Fruit fly (Drosophila melanogaster) whole organism, embryonic: Measurements from ENCODE around the gene CG5157.

ENCODE experiments used
- BEAF-32 ChIP-seq: fragments of 200-800 bp; sonication (Bioruptor generic); optimal IDR thresholded peaks from 3 replicates; lab custom pipeline; 2017; ENCODE audit warnings: missing biosample characterization, missing genetic modification characterization, mild to moderate bottlenecking, moderate library complexity, missing genetic modification reagents
- CG10147 ChIP-seq: fragments of 200-800 bp; sonication (Bioruptor generic); optimal IDR thresholded peaks from 2 replicates; lab custom pipeline; 2019; ENCODE audit warnings: missing biosample characterization, mild to moderate bottlenecking, missing genetic modification characterization, moderate library complexity
- CG10462 ChIP-seq: fragments of 200-800 bp; sonication (Bioruptor generic); optimal IDR thresholded peaks from 2 replicates; lab custom pipeline; 2016; ENCODE audit warnings: missing biosample characterization, missing genetic modification characterization
- CG11398 ChIP-seq: fragments of 200-800 bp; sonication (Bioruptor generic); optimal IDR thresholded peaks from 2 replicates; lab custom pipeline; 2016; ENCODE audit warnings: missing biosample characterization, missing genetic modification characterization
- CG13287 ChIP-seq: fragments of 200-800 bp; sonication (Bioruptor generic); IDR thresholded peaks from 2 replicates; pipeline ENCODE4 v1.3.6; 2022; ENCODE audit warnings: missing biosample characterization, missing genetic modification characterization; ENCODE audit not compliant: partially characterized antibody
- CG13894 ChIP-seq: fragments of 200-800 bp; sonication (Bioruptor generic); optimal IDR thresholded peaks from 3 replicates; lab custom pipeline; 2018; ENCODE audit warnings: missing biosample characterization, mild to moderate bottlenecking, missing genetic modification characterization, moderate library complexity
- CG2120 ChIP-seq: fragments of 200-800 bp; sonication (Bioruptor generic); optimal IDR thresholded peaks from 3 replicates; lab custom pipeline; 2016; ENCODE audit warnings: missing biosample characterization, missing genetic modification characterization
- CG32532 ChIP-seq: fragments of 200-800 bp; sonication (Bioruptor generic); IDR thresholded peaks from 2 replicates; pipeline ENCODE4 v1.3.6; 2022; ENCODE audit warnings: missing biosample characterization, missing genetic modification characterization
- CG34224 ChIP-seq: fragments of 200-800 bp; sonication (Bioruptor generic); IDR thresholded peaks from 3 replicates; pipeline ENCODE4 v1.3.6; 2022; ENCODE audit warnings: missing biosample characterization, missing genetic modification characterization; ENCODE audit not compliant: partially characterized antibody
- CG4730 ChIP-seq: fragments of 200-800 bp; sonication (Bioruptor generic); IDR thresholded peaks from 2 replicates; pipeline ENCODE4 v1.3.6; 2022; ENCODE audit warnings: missing biosample characterization, missing genetic modification characterization
- CG6175 ChIP-seq: fragments of 200-800 bp; sonication (Bioruptor generic); IDR thresholded peaks from 3 replicates; pipeline ENCODE4 v1.3.6; 2022; ENCODE audit warnings: missing biosample characterization, missing genetic modification characterization
- CG6791 ChIP-seq: fragments of 200-800 bp; sonication (Bioruptor generic); IDR thresholded peaks from 3 replicates; pipeline ENCODE4 v1.3.6; 2022; ENCODE audit warnings: missing biosample characterization, missing genetic modification characterization; ENCODE audit not compliant: partially characterized antibody
- CG7745 ChIP-seq: fragments of 200-800 bp; sonication (Bioruptor generic); optimal IDR thresholded peaks from 2 replicates; lab custom pipeline; 2018; ENCODE audit warnings: missing biosample characterization, mild to moderate bottlenecking, missing genetic modification characterization, moderate library complexity
- CG7987 ChIP-seq: fragments of 200-800 bp; sonication (Bioruptor generic); optimal IDR thresholded peaks from 2 replicates; lab custom pipeline; 2018; ENCODE audit warnings: missing biosample characterization, mild to moderate bottlenecking, missing genetic modification characterization, moderate library complexity
- CG9932 ChIP-seq: fragments of 200-800 bp; sonication (Bioruptor generic); IDR thresholded peaks from 2 replicates; pipeline ENCODE4 v1.3.6; 2022; ENCODE audit warnings: missing biosample characterization, missing genetic modification characterization
- Dp ChIP-seq: fragments of 200-800 bp; sonication (Bioruptor generic); optimal IDR thresholded peaks from 2 replicates; lab custom pipeline; 2018; ENCODE audit warnings: missing biosample characterization, mild to moderate bottlenecking, missing genetic modification characterization, moderate library complexity
- E2f1 ChIP-seq: fragments of 200-800 bp; sonication (Bioruptor generic); IDR thresholded peaks from 2 replicates; pipeline ENCODE4 v1.3.6; 2022; ENCODE audit warnings: missing biosample characterization, missing genetic modification characterization
- Ets97D ChIP-seq: fragments of 200-800 bp; sonication (Bioruptor generic); optimal IDR thresholded peaks from 3 replicates; lab custom pipeline; 2016; ENCODE audit warnings: missing biosample characterization, missing genetic modification characterization
- Fer3 ChIP-seq: fragments of 200-800 bp; sonication (Bioruptor generic); optimal IDR thresholded peaks from 2 replicates; lab custom pipeline; 2018; ENCODE audit warnings: missing biosample characterization, mild to moderate bottlenecking, missing genetic modification characterization, moderate library complexity
- HHEX ChIP-seq: fragments of 200-800 bp; sonication (Bioruptor generic); optimal IDR thresholded peaks from 3 replicates; lab custom pipeline; 2017; ENCODE audit warnings: missing biosample characterization, mild to moderate bottlenecking, missing genetic modification characterization, missing genetic modification reagents
- HLHmδ ChIP-seq: fragments of 200-800 bp; sonication (Bioruptor generic); optimal IDR thresholded peaks from 2 replicates; lab custom pipeline; 2018; ENCODE audit warnings: missing biosample characterization, mild to moderate bottlenecking, missing genetic modification characterization, moderate library complexity
- NC2α ChIP-seq: fragments of 200-800 bp; sonication (Bioruptor generic); optimal IDR thresholded peaks from 2 replicates; lab custom pipeline; 2016; ENCODE audit warnings: missing biosample characterization, missing genetic modification characterization
- Nf-YA ChIP-seq: fragments of 200-800 bp; sonication (Bioruptor generic); IDR thresholded peaks from 2 replicates; pipeline ENCODE4 v1.3.6; 2022; ENCODE audit warnings: missing biosample characterization, missing genetic modification characterization
- Poxn ChIP-seq: fragments of 200-800 bp; sonication (Bioruptor generic); IDR thresholded peaks from 2 replicates; pipeline ENCODE4 v1.3.6; 2022; ENCODE audit warnings: missing biosample characterization, missing genetic modification characterization
- Rfx ChIP-seq: fragments of 200-800 bp; sonication (Bioruptor generic); IDR thresholded peaks from 2 replicates; pipeline ENCODE4 v1.3.6; 2022; ENCODE audit warnings: missing biosample characterization, missing genetic modification characterization
- Six4 ChIP-seq: fragments of 200-800 bp; sonication (Bioruptor generic); optimal IDR thresholded peaks from 2 replicates; lab custom pipeline; 2016; ENCODE audit warnings: missing biosample characterization, missing genetic modification characterization
- Sox100B ChIP-seq: fragments of 200-800 bp; sonication (Bioruptor generic); optimal IDR thresholded peaks from 3 replicates; lab custom pipeline; 2018; ENCODE audit warnings: missing biosample characterization, mild to moderate bottlenecking, missing genetic modification characterization
- ac ChIP-seq: fragments of 200-800 bp; sonication (Bioruptor generic); optimal IDR thresholded peaks from 3 replicates; lab custom pipeline; 2017; ENCODE audit warnings: missing biosample characterization, mild to moderate bottlenecking, missing genetic modification characterization
- ato ChIP-seq: fragments of 200-800 bp; sonication (Bioruptor generic); IDR thresholded peaks from 2 replicates; pipeline ENCODE4 v1.3.6; 2022; ENCODE audit warnings: missing biosample characterization, missing genetic modification characterization; ENCODE audit not compliant: partially characterized antibody
- bbx ChIP-seq: fragments of 200-800 bp; sonication (Bioruptor generic); IDR thresholded peaks from 2 replicates; pipeline ENCODE4 v1.3.6; 2022; ENCODE audit warnings: missing biosample characterization, missing genetic modification characterization; ENCODE audit not compliant: partially characterized antibody
- chinmo ChIP-seq: fragments of 200-800 bp; sonication (Bioruptor generic); IDR thresholded peaks from 4 replicates; pipeline ENCODE4 v1.3.6; 2022; ENCODE audit warnings: missing biosample characterization, missing genetic modification characterization; ENCODE audit not compliant: partially characterized antibody
- ci ChIP-seq: fragments of 200-800 bp; sonication (Bioruptor generic); IDR thresholded peaks from 3 replicates; pipeline ENCODE4 v1.3.6; 2022; ENCODE audit warnings: missing biosample characterization, missing genetic modification characterization
- da ChIP-seq: fragments of 200-800 bp; sonication (Bioruptor generic); optimal IDR thresholded peaks from 2 replicates; lab custom pipeline; 2016; ENCODE audit warnings: missing biosample characterization, missing genetic modification characterization
- disco-r ChIP-seq: fragments of 200-800 bp; sonication (Bioruptor generic); optimal IDR thresholded peaks from 2 replicates; lab custom pipeline; 2016; ENCODE audit warnings: missing biosample characterization, missing genetic modification characterization
- dysf ChIP-seq: fragments of 200-800 bp; sonication (Bioruptor generic); IDR thresholded peaks from 3 replicates; pipeline ENCODE4 v1.3.6; 2022; ENCODE audit warnings: missing biosample characterization, missing genetic modification characterization
- emc ChIP-seq: fragments of 200-800 bp; sonication (Bioruptor generic); optimal IDR thresholded peaks from 2 replicates; lab custom pipeline; 2016; ENCODE audit warnings: missing biosample characterization, missing genetic modification characterization
- fd64A ChIP-seq: fragments of 200-800 bp; sonication (Bioruptor generic); optimal IDR thresholded peaks from 3 replicates; lab custom pipeline; 2018; ENCODE audit warnings: missing biosample characterization, mild to moderate bottlenecking, missing genetic modification characterization
- insv ChIP-seq, 2 experiments: fragments of 200-800 bp; sonication (Bioruptor generic); optimal IDR thresholded peaks; 3 replicates each; lab custom pipeline; 2016 to 2018; ENCODE audit warnings: missing biosample characterization in 2 of 2, missing genetic modification characterization in 2 of 2
- nerfin-2 ChIP-seq: fragments of 200-800 bp; sonication (Bioruptor generic); IDR thresholded peaks from 2 replicates; pipeline ENCODE4 v1.3.6; 2022; ENCODE audit warnings: missing biosample characterization, missing genetic modification characterization; ENCODE audit not compliant: partially characterized antibody
- pzg ChIP-seq: fragments of 200-800 bp; sonication (Bioruptor generic); optimal IDR thresholded peaks from 3 replicates; lab custom pipeline; 2018; ENCODE audit warnings: missing biosample characterization, mild to moderate bottlenecking, missing genetic modification characterization, moderate library complexity
- repo ChIP-seq: fragments of 200-800 bp; sonication (Bioruptor generic); optimal IDR thresholded peaks from 2 replicates; lab custom pipeline; 2016; ENCODE audit warnings: missing biosample characterization, missing genetic modification characterization
- run ChIP-seq: fragments of 200-800 bp; sonication (Bioruptor generic); optimal IDR thresholded peaks from 3 replicates; lab custom pipeline; 2018; ENCODE audit warnings: missing biosample characterization, mild to moderate bottlenecking, missing genetic modification characterization
- sna ChIP-seq: fragments of 200-800 bp; sonication (Bioruptor generic); IDR thresholded peaks from 2 replicates; pipeline ENCODE4 v1.3.6; 2022; ENCODE audit warnings: missing biosample characterization, missing genetic modification characterization; ENCODE audit not compliant: partially characterized antibody
- tio ChIP-seq: fragments of 200-800 bp; sonication (Bioruptor generic); optimal IDR thresholded peaks from 2 replicates; lab custom pipeline; 2017; ENCODE audit warnings: missing biosample characterization, missing genetic modification characterization, inconsistent platforms
- trh ChIP-seq: fragments of 200-800 bp; sonication (Bioruptor generic); optimal IDR thresholded peaks from 2 replicates; lab custom pipeline; 2016; ENCODE audit warnings: missing biosample characterization, missing genetic modification characterization
- ttk ChIP-seq: fragments of 200-800 bp; sonication (Bioruptor generic); IDR thresholded peaks from 2 replicates; pipeline ENCODE4 v2.1.2; 2022; ENCODE audit warnings: missing biosample characterization, missing genetic modification characterization
- vnd ChIP-seq: fragments of 200-800 bp; sonication (Bioruptor generic); IDR thresholded peaks from 3 replicates; pipeline ENCODE4 v1.3.6; 2022; ENCODE audit warnings: missing biosample characterization, missing genetic modification characterization; ENCODE audit not compliant: partially characterized antibody
- wor ChIP-seq: fragments of 200-800 bp; sonication (Bioruptor generic); IDR thresholded peaks from 2 replicates; pipeline ENCODE4 v1.3.6; 2022; ENCODE audit warnings: missing biosample characterization, missing genetic modification characterization
- zen2 ChIP-seq: fragments of 200-800 bp; sonication (Bioruptor generic); IDR thresholded peaks from 3 replicates; pipeline ENCODE4 v1.3.6; 2022; ENCODE audit warnings: missing biosample characterization, missing genetic modification characterization; ENCODE audit not compliant: partially characterized antibody
- zfh1 ChIP-seq: fragments of 200-800 bp; sonication (Bioruptor generic); IDR thresholded peaks from 3 replicates; pipeline ENCODE4 v1.3.6; 2022; ENCODE audit warnings: missing biosample characterization, missing genetic modification characterization

The CG5157 gene

DNA sequence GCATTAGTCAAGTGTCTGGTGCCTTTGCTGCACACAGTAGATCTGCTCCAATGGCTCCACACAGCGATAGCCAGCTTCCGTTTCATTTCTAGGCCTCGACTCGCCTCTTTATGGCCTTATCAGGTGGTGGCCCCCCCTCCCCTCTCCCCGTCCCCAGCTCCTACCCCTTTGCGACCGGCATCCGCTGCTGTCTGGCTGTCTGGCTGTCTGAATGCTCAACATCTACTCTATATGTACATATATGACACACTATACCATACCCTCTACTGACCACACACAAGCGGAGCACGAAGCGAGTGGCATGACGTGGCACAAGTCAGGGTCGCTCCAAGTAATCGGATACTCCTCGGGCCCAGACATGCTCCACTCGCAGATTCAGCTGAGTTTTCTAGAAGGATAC is 20.6 kb upstream of the CG5157 start:
- TF ChIP-seq CG10462 (GFP tag; lab: Kevin White, UChicago), result no peak
- 0 out of 4 replicates have a peak, but pooled peaks have one; percentile 44 for TF ChIP-seq chinmo (GFP tag; lab: Robert Waterston, UW)
- TF ChIP-seq CG2120 (GFP tag; lab: Kevin White, UChicago), result no peak
- TF ChIP-seq insv (GFP tag; optimal IDR thresholded peaks at IDR 0.05; lab: Kevin White, UChicago), result no peak
- no peak for TF ChIP-seq zfh1
- no peak for TF ChIP-seq CG13287 (GFP tag; lab: Robert Waterston, UW)
- peak; percentile 29 for TF ChIP-seq CG13894 (tag; lab: Kevin White, UChicago)
- no peak for TF ChIP-seq emc (GFP tag; lab: Kevin White, UChicago)
- no peak for TF ChIP-seq run (tag; lab: Kevin White, UChicago)
- TF ChIP-seq disco-r, result no peak
- peak; percentile 30; the same call in 1 of the 3 replicates for TF ChIP-seq CG6175 (GFP tag; lab: Robert Waterston, UW)
- no peak for TF ChIP-seq E2f1 (GFP tag; lab: Robert Waterston, UW)
- no peak for TF ChIP-seq CG9932 (GFP tag; lab: Robert Waterston, UW)
- TF ChIP-seq Sox100B, result no peak
- peak; percentile 26; the same call in 1 of the 2 replicates for TF ChIP-seq ttk (GFP tag; lab: Robert Waterston, UW)
- TF ChIP-seq CG34224 (GFP tag; lab: Robert Waterston, UW), result no peak
- no peak for TF ChIP-seq trh (GFP tag; lab: Kevin White, UChicago)
- TF ChIP-seq ac (GFP tag; lab: Kevin White, UChicago), result no peak
- no peak for TF ChIP-seq CG10147 (GFP tag; lab: Kevin White, UChicago)
- TF ChIP-seq BEAF-32 (GFP tag; lab: Kevin White, UChicago), result no peak
- TF ChIP-seq Ets97D (GFP tag; lab: Kevin White, UChicago), result no peak
- peak; percentile 44; the same call in 1 of the 2 replicates for TF ChIP-seq ato (GFP tag; lab: Robert Waterston, UW)
- TF ChIP-seq vnd (GFP tag; lab: Robert Waterston, UW), result peak; percentile 17; the same call in 1 of the 3 replicates
- TF ChIP-seq wor (GFP tag; lab: Robert Waterston, UW), result no peak
- no peak for TF ChIP-seq fd64A (GFP tag; lab: Kevin White, UChicago)
- no peak for TF ChIP-seq HLHmδ (GFP tag; lab: Kevin White, UChicago)
- no peak for TF ChIP-seq da
- TF ChIP-seq Fer3, result no peak
- TF ChIP-seq bbx (GFP tag; lab: Robert Waterston, UW), result 0 out of 2 replicates have a peak, but pooled peaks have one; percentile 23
- TF ChIP-seq CG11398, result no peak
- no peak for TF ChIP-seq ci
- peak; percentile 58 for TF ChIP-seq nerfin-2
- TF ChIP-seq repo (GFP tag; lab: Kevin White, UChicago), result no peak
- TF ChIP-seq Poxn (GFP tag; lab: Robert Waterston, UW), result no peak
- TF ChIP-seq CG7987 (GFP tag; lab: Kevin White, UChicago), result no peak
- no peak for TF ChIP-seq CG4730 (GFP tag; lab: Robert Waterston, UW)
- TF ChIP-seq CG6791 (GFP tag; lab: Robert Waterston, UW), result peak; percentile 35; the same call in 1 of the 3 replicates
- TF ChIP-seq HHEX (GFP tag; lab: Kevin White, UChicago), result no peak
- TF ChIP-seq NC2α (GFP tag; lab: Kevin White, UChicago), result no peak
- no peak for TF ChIP-seq Dp (GFP tag; lab: Kevin White, UChicago)
- TF ChIP-seq Nf-YA (GFP tag; lab: Robert Waterston, UW), result no peak
- no peak for TF ChIP-seq pzg (GFP tag; lab: Kevin White, UChicago)
- TF ChIP-seq dysf (GFP tag; lab: Robert Waterston, UW), result no peak
- TF ChIP-seq CG7745 (tag; lab: Kevin White, UChicago), result no peak
- 0 out of 2 replicates have a peak, but pooled peaks have one; percentile 6 for TF ChIP-seq Rfx (GFP tag; lab: Robert Waterston, UW)
- no peak for TF ChIP-seq zen2 (GFP tag; lab: Robert Waterston, UW)
- TF ChIP-seq CG32532 (GFP tag; lab: Robert Waterston, UW), result no peak
- peak; percentile 43; the same call in 1 of the 2 replicates for TF ChIP-seq sna (GFP tag; lab: Robert Waterston, UW)
- no peak for TF ChIP-seq Six4
- TF ChIP-seq tio (GFP tag; lab: Kevin White, UChicago), result no peak
